Fruit fly (Drosophila melanogaster): ENCODE data around the gene AsnRS.

DNA sequence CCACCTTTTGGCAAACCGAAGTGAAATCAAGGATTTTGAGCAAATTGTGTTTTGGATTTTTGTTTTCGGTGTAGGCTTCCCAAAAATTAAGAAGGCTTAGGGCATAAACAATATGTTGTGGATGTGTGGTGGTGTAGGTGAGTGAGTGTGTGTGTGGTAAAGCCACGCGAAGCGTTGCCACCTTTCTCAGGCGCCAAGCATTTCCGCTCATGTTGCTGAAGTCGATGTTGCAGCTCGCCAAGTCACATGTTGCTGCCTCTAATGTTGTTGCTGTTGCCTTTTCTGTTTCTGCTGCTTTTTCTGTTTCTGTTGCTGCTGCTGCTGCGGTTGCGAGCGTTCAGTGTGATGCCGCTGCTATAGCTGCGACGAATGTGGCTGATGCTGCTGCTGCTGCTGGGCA lies 52.0 kb downstream of the AsnRS start:
- TF ChIP-seq CG7045 (GFP tag; optimal IDR thresholded peaks at IDR 0.05) = no peak
- TF ChIP-seq CG12768 (GFP tag; optimal IDR thresholded peaks at IDR 0.05) = no peak
- peak; percentile 7 for TF ChIP-seq kay (GFP tag; ENCODE audit: borderline replicate concordance)
- no peak for TF ChIP-seq cic (GFP tag; optimal IDR thresholded peaks at IDR 0.05)
- TF ChIP-seq CG11617 (GFP tag; optimal IDR thresholded peaks at IDR 0.05) = no peak
- no peak for TF ChIP-seq Crg-1 (GFP tag; optimal IDR thresholded peaks at IDR 0.05)
- TF ChIP-seq CG1620 (GFP tag; optimal IDR thresholded peaks at IDR 0.05) = no peak

Measured in whole organism, adult.